Worm (Caenorhabditis elegans) whole organism, L1 larva: ENCODE data around the gene pqn-83.

Source experiments
- C04F5.9 ChIP-seq: sonication (generic microtip); optimal IDR thresholded peaks from 2 replicates; lab custom pipeline; 2016; ENCODE audit warnings: missing genetic modification characterization, missing compliant biosample characterization
- C16A3.4 ChIP-seq: fragments of 150-350 bp; optimal IDR thresholded peaks from 2 replicates; lab custom pipeline; 2014; ENCODE audit warnings: missing biosample characterization, missing genetic modification characterization
- aha-1 ChIP-seq: fragments of 150-350 bp; optimal IDR thresholded peaks from 2 replicates; lab custom pipeline; 2014; ENCODE audit warnings: missing biosample characterization, missing genetic modification characterization
- alr-1 ChIP-seq: fragments of 200-800 bp; sonication (Bioruptor generic); optimal IDR thresholded peaks from 2 replicates; lab custom pipeline; 2018; ENCODE audit warnings: borderline replicate concordance, mild to moderate bottlenecking, missing genetic modification characterization, missing compliant biosample characterization
- aly-2 ChIP-seq: fragments of 150-350 bp; optimal IDR thresholded peaks from 2 replicates; lab custom pipeline; 2014; ENCODE audit warnings: missing biosample characterization, missing genetic modification characterization
- ama-1 ChIP-seq: fragments of 150-350 bp; optimal IDR thresholded peaks from 2 replicates; lab custom pipeline; 2014
- blmp-1 ChIP-seq: fragments of 150-350 bp; optimal IDR thresholded peaks from 2 replicates; lab custom pipeline; 2014; ENCODE audit warnings: missing biosample characterization, missing genetic modification characterization
- ceh-8 ChIP-seq: fragments of 200-800 bp; sonication (Bioruptor generic); optimal IDR thresholded peaks from 2 replicates; lab custom pipeline; 2018; ENCODE audit warnings: mild to moderate bottlenecking, missing genetic modification characterization, moderate library complexity, missing compliant biosample characterization
- ceh-88 ChIP-seq: fragments of 200-800 bp; sonication (Bioruptor generic); IDR thresholded peaks from 2 replicates; pipeline ENCODE4 v1.3.6; 2022; ENCODE audit warnings: missing genetic modification characterization, missing compliant biosample characterization
- dpl-1 ChIP-seq, 3 experiments: fragments of 150-350 bp in 2 of 3; sonication (generic microtip) in 1 of 3; optimal IDR thresholded peaks; 2 replicates each; lab custom pipeline; 2014 to 2017; ENCODE audit warnings: missing biosample characterization in 3 of 3, missing genetic modification characterization in 3 of 3, missing genetic modification reagents in 3 of 3
- dsc-1 ChIP-seq: sonication (generic microtip); optimal IDR thresholded peaks from 2 replicates; lab custom pipeline; 2016; ENCODE audit warnings: mild to moderate bottlenecking, missing genetic modification characterization, missing compliant biosample characterization
- egl-13 ChIP-seq: sonication (generic microtip); optimal IDR thresholded peaks from 2 replicates; lab custom pipeline; 2016; ENCODE audit warnings: missing genotype, missing genetic modification reagents, missing genetic modification characterization, missing compliant biosample characterization
- egl-27 ChIP-seq, 2 experiments: fragments of 150-350 bp in 1 of 2; sonication (generic microtip); optimal IDR thresholded peaks; 3 replicates each; lab custom pipeline; 2017 to 2018; ENCODE audit warnings: missing biosample characterization in 2 of 2, missing genetic modification characterization in 2 of 2, missing genetic modification reagents in 2 of 2
- elt-2 ChIP-seq: sonication (generic microtip); optimal IDR thresholded peaks from 2 replicates; lab custom pipeline; 2016; ENCODE audit warnings: missing genetic modification characterization, mild to moderate bottlenecking, inconsistent platforms, missing compliant biosample characterization, missing genetic modification reagents
- fkh-8 ChIP-seq: sonication (generic microtip); optimal IDR thresholded peaks from 2 replicates; lab custom pipeline; 2016; ENCODE audit warnings: mild to moderate bottlenecking, missing genetic modification characterization, missing compliant biosample characterization
- grh-1 ChIP-seq: fragments of 200-800 bp; sonication (Bioruptor generic); IDR thresholded peaks from 2 replicates; pipeline ENCODE4 v1.3.6; 2022; ENCODE audit warnings: missing genetic modification reagents, missing genetic modification characterization, missing compliant biosample characterization
- lin-13 ChIP-seq: fragments of 150-350 bp; optimal IDR thresholded peaks from 2 replicates; lab custom pipeline; 2014; ENCODE audit warnings: missing biosample characterization, missing genetic modification reagents, missing genetic modification characterization
- lin-35 ChIP-seq, 2 experiments: fragments of 150-350 bp; optimal IDR thresholded peaks; 2 replicates each; lab custom pipeline; 2014; ENCODE audit warnings: missing biosample characterization in 2 of 2, missing genetic modification characterization in 2 of 2, missing genetic modification reagents in 2 of 2
- lsy-2 ChIP-seq, 2 experiments: fragments of 150-350 bp; optimal IDR thresholded peaks; 2 replicates each; lab custom pipeline; 2014; ENCODE audit warnings: missing biosample characterization in 2 of 2, missing genetic modification characterization in 2 of 2
- mab-9 ChIP-seq: fragments of 200-800 bp; sonication (Bioruptor generic); IDR thresholded peaks from 2 replicates; pipeline ENCODE4 v1.3.6; 2022; ENCODE audit warnings: missing genetic modification reagents, missing genetic modification characterization, missing compliant biosample characterization
- mdl-1 ChIP-seq, 2 experiments: fragments of 150-350 bp; optimal IDR thresholded peaks; 2 replicates each; lab custom pipeline; 2014 to 2017; ENCODE audit warnings: missing biosample characterization in 2 of 2, missing genetic modification characterization in 2 of 2, inconsistent platforms in 1 of 2
- mef-2 ChIP-seq: fragments of 150-350 bp; optimal IDR thresholded peaks from 2 replicates; lab custom pipeline; 2014; ENCODE audit warnings: missing biosample characterization, missing genetic modification characterization
- mep-1 ChIP-seq: fragments of 150-350 bp; optimal IDR thresholded peaks from 2 replicates; lab custom pipeline; 2014; ENCODE audit warnings: missing biosample characterization, missing genetic modification characterization
- nhr-20 ChIP-seq: sonication (generic microtip); optimal IDR thresholded peaks from 2 replicates; lab custom pipeline; 2016; ENCODE audit warnings: mild to moderate bottlenecking, missing genetic modification characterization, missing compliant biosample characterization
- nhr-237 ChIP-seq: fragments of 150-350 bp; optimal IDR thresholded peaks from 2 replicates; lab custom pipeline; 2014; ENCODE audit warnings: missing biosample characterization, missing genetic modification characterization
- nhr-28 ChIP-seq: fragments of 150-350 bp; optimal IDR thresholded peaks from 2 replicates; lab custom pipeline; 2014; ENCODE audit warnings: missing biosample characterization, missing genetic modification characterization
- nhr-77 ChIP-seq: fragments of 150-350 bp; optimal IDR thresholded peaks from 2 replicates; lab custom pipeline; 2014; ENCODE audit warnings: missing biosample characterization, missing genetic modification characterization
- nhr-84 ChIP-seq: sonication (generic microtip); optimal IDR thresholded peaks from 2 replicates; lab custom pipeline; 2017; ENCODE audit warnings: missing biosample characterization, missing genetic modification characterization
- nhr-85 ChIP-seq: sonication (generic microtip); peaks from one replicate; lab custom pipeline; 2016; ENCODE audit warnings: missing genetic modification characterization, inconsistent platforms, missing compliant biosample characterization
- skn-1 ChIP-seq: fragments of 150-350 bp; optimal IDR thresholded peaks from 2 replicates; lab custom pipeline; 2014; ENCODE audit warnings: missing biosample characterization, missing genetic modification characterization
- snpc-4 ChIP-seq: fragments of 150-350 bp; optimal IDR thresholded peaks from 2 replicates; lab custom pipeline; 2014; ENCODE audit warnings: missing biosample characterization, missing genetic modification characterization
- snu-23 ChIP-seq: sonication (generic microtip); optimal IDR thresholded peaks from 2 replicates; lab custom pipeline; 2016; ENCODE audit warnings: missing genetic modification characterization, missing compliant biosample characterization
- sox-4 ChIP-seq: sonication (generic microtip); optimal IDR thresholded peaks from 2 replicates; lab custom pipeline; 2016; ENCODE audit warnings: missing genetic modification characterization, missing compliant biosample characterization
- sptf-1 ChIP-seq: fragments of 150-350 bp; optimal IDR thresholded peaks from 2 replicates; lab custom pipeline; 2014; ENCODE audit warnings: missing biosample characterization, missing genetic modification characterization
- tbx-2 ChIP-seq: sonication (generic microtip); optimal IDR thresholded peaks from 2 replicates; lab custom pipeline; 2016; ENCODE audit warnings: missing genetic modification characterization, missing compliant biosample characterization
- unc-130 ChIP-seq: fragments of 150-350 bp; optimal IDR thresholded peaks from 2 replicates; lab custom pipeline; 2017; ENCODE audit warnings: missing biosample characterization, missing genetic modification characterization, inconsistent platforms
- unc-86 ChIP-seq: sonication (generic microtip); optimal IDR thresholded peaks from 2 replicates; lab custom pipeline; 2016; ENCODE audit warnings: missing genetic modification characterization, missing compliant biosample characterization
- zip-4 ChIP-seq: fragments of 200-800 bp; sonication (Bioruptor generic); optimal IDR thresholded peaks from 2 replicates; lab custom pipeline; 2018; ENCODE audit warnings: mild to moderate bottlenecking, missing genetic modification characterization, moderate library complexity, missing compliant biosample characterization
- ztf-11 ChIP-seq, 2 experiments: sonication (generic microtip); optimal IDR thresholded peaks; 2 replicates each; lab custom pipeline; 2016 to 2017; ENCODE audit warnings: missing genetic modification characterization in 2 of 2, missing biosample characterization in 1 of 2, missing compliant biosample characterization in 1 of 2

The pqn-83 gene

DNA sequence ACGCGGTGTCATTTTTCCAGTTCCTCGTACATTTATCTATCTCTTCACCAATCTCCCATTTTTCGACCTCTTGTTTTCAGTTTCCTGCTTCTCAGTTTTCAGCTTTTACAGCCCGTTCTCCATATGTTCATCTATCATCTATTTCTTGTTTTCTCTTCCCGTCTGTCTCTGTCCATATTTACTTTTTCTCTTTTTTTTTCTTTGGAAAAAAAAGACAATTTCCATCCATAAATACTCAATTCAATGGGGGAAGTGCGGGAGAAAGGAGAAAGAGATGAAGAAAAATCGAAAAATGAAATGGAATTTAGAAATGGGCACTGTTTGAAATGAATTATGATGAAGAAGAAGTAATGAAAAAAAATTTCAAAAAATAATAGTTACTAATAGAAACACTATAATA is 41.1 kb downstream of the pqn-83 start:
- TF ChIP-seq nhr-77 (tag; lab: Kevin White, UChicago) (no peak), egl-27 (tag; optimal IDR thresholded peaks at IDR 0.05; lab: Kevin White, UChicago) (no peak), elt-2 (tag; lab: Kevin White, UChicago) (no peak), nhr-84 (tag; lab: Kevin White, UChicago) (no peak), fkh-8 (tag; lab: Kevin White, UChicago) (no peak), C16A3.4 (tag; lab: Kevin White, UChicago) (no peak), grh-1 (no peak), C04F5.9 (no peak), nhr-20 (tag; lab: Kevin White, UChicago) (no peak), unc-130 (no peak), nhr-85 (tag; lab: Kevin White, UChicago) (peak; percentile 72), sox-4 (no peak), lsy-2 (tag; optimal IDR thresholded peaks at IDR 0.05; lab: Kevin White, UChicago) (peak in 1 of 2 experiments; percentile 26), blmp-1 (tag; lab: Kevin White, UChicago) (peak; percentile 45), lin-13 (GFP tag; lab: Kevin White, UChicago) (no peak), tbx-2 (tag; lab: Kevin White, UChicago) (no peak), mef-2 (no peak), nhr-237 (tag; lab: Kevin White, UChicago) (no peak), dsc-1 (no peak), ceh-8 (GFP tag; lab: Kevin White, UChicago) (no peak), ztf-11 (tag; optimal IDR thresholded peaks at IDR 0.05; lab: Kevin White, UChicago) (no peak), mep-1 (tag; lab: Kevin White, UChicago) (no peak), mab-9 (GFP tag; lab: Robert Waterston, UW) (no peak), aha-1 (tag; lab: Kevin White, UChicago) (no peak), unc-86 (tag; lab: Kevin White, UChicago) (no peak)

DNA sequence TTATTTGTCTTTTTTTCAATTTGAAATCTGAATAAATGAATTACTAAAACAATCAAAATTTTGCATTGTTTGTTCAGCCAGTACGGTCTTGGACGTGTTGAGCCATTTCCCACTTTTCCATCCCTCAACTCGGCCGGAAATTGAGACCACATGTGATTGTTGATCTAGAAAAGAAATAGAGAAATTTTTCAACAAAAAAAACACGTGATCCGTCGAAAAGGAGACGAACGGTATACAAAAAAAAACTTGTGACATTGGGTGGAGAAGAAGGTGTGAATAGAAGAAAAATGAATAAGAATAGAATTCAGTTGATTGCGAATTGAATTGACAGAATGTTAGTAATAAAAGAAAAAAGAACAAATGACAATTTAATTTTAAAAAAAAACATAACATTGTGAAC is 42.5 kb downstream of the pqn-83 start:
- TF ChIP-seq nhr-237 (tag; lab: Kevin White, UChicago) (no peak), nhr-85 (tag; lab: Kevin White, UChicago) (peak; percentile 72), snu-23 (no peak), skn-1 (tag; lab: Kevin White, UChicago) (peak; percentile 51), mdl-1 (tag; optimal IDR thresholded peaks at IDR 0.05; lab: Kevin White, UChicago) (peak in 1 of 2 experiments; percentile 8), snpc-4 (tag; lab: Kevin White, UChicago) (no peak), nhr-20 (tag; lab: Kevin White, UChicago) (peak; percentile 46), dpl-1 (GFP tag; optimal IDR thresholded peaks at IDR 0.05; lab: Kevin White, UChicago) (peak in 1 of 3 experiments; percentile 31), aly-2 (tag; lab: Kevin White, UChicago) (no peak), alr-1 (tag; lab: Kevin White, UChicago) (no peak), nhr-28 (no peak), sptf-1 (no peak), lin-35 (GFP tag; optimal IDR thresholded peaks at IDR 0.05; lab: Kevin White, UChicago) (peak in 1 of 2 experiments; percentile 75), dsc-1 (peak; percentile 29), zip-4 (GFP tag; lab: Kevin White, UChicago) (no peak), elt-2 (tag; lab: Kevin White, UChicago) (no peak), unc-130 (no peak), mef-2 (no peak)
- TF ChIP-seq, all 84 proteins: peak for 7

DNA sequence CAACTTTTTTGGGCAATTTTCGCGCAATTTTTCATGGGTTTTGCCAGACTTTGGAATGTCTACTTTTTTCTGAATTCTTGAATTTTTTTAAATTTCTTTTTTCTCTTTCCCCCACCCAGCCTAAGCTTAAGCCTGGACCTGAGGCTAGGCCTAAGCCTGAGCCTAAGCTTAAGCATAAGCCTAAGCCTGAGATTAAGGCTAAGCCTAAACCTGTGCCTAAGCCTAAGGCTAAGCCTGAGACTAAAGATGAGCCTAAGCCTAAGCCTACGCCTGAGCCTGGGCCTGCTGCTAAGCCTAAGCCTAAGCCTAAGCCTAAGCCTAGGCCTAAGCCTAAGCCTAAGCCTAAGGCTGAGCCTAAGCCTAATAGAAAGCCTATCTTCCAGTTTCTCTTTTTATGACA is 43.0 kb downstream of the pqn-83 start:
- TF ChIP-seq ama-1 (lab: Kevin White, UChicago) (no peak), egl-13 (tag; lab: Kevin White, UChicago) (no peak), mep-1 (tag; lab: Kevin White, UChicago) (no peak), ceh-88 (GFP tag; lab: Robert Waterston, UW) (no peak), dsc-1 (no peak)
